Worm (Caenorhabditis elegans) whole organism, L1 larva: ENCODE data around the gene Y105C5B.11.

Experiments
- ceh-82 ChIP-seq, 3 experiments: fragments of 150-350 bp in 1 of 3; sonication (generic microtip) in 2 of 3; optimal IDR thresholded peaks; 2 replicates each; lab custom pipeline; 2014 to 2017; ENCODE audit warnings: missing biosample characterization in 3 of 3, missing genetic modification characterization in 3 of 3
- fos-1 ChIP-seq: fragments of 150-350 bp; optimal IDR thresholded peaks from 2 replicates; lab custom pipeline; 2014; ENCODE audit warnings: missing biosample characterization, missing genetic modification characterization
- jun-1 ChIP-seq: fragments of 150-350 bp; optimal IDR thresholded peaks from 2 replicates; lab custom pipeline; 2014; ENCODE audit warnings: missing biosample characterization, missing genetic modification reagents, missing genetic modification characterization
- lin-13 ChIP-seq: fragments of 150-350 bp; optimal IDR thresholded peaks from 2 replicates; lab custom pipeline; 2014; ENCODE audit warnings: missing biosample characterization, missing genetic modification reagents, missing genetic modification characterization
- nhr-12 ChIP-seq: sonication (generic microtip); optimal IDR thresholded peaks from 2 replicates; lab custom pipeline; 2017; ENCODE audit warnings: missing biosample characterization, missing genetic modification characterization
- nhr-76 ChIP-seq: sonication (generic microtip); optimal IDR thresholded peaks from 2 replicates; lab custom pipeline; 2017; ENCODE audit warnings: missing biosample characterization, missing genetic modification characterization
- snpc-4 ChIP-seq: fragments of 150-350 bp; optimal IDR thresholded peaks from 2 replicates; lab custom pipeline; 2014; ENCODE audit warnings: missing biosample characterization, missing genetic modification characterization
- tbx-2 ChIP-seq: sonication (generic microtip); optimal IDR thresholded peaks from 2 replicates; lab custom pipeline; 2016; ENCODE audit warnings: missing genetic modification characterization, missing compliant biosample characterization
- ztf-4 ChIP-seq: fragments of 150-350 bp; optimal IDR thresholded peaks from 2 replicates; lab custom pipeline; 2014; ENCODE audit warnings: missing biosample characterization, missing genetic modification characterization

ce11 chrIV:15926746-15927145 is 14.6 kb downstream of the Y105C5B.11 start, which contains the start of gene Y105C5B.8:
- no peak for TF ChIP-seq lin-13 (GFP tag; lab: Kevin White, UChicago)
- TF ChIP-seq ceh-82 (tag; optimal IDR thresholded peaks at IDR 0.05; lab: Kevin White, UChicago) = no peak
- TF ChIP-seq jun-1 (tag; lab: Kevin White, UChicago) = no peak
- no peak for TF ChIP-seq ztf-4 (tag; lab: Kevin White, UChicago)
- no peak for TF ChIP-seq tbx-2
- no peak for TF ChIP-seq nhr-12 (tag; lab: Kevin White, UChicago)
- TF ChIP-seq fos-1 (tag; lab: Kevin White, UChicago) = no peak
- TF ChIP-seq nhr-76 = no peak
- TF ChIP-seq snpc-4 (tag; lab: Kevin White, UChicago) = no peak
